Worm (Caenorhabditis elegans): ENCODE data around the gene famh-136.

DNA sequence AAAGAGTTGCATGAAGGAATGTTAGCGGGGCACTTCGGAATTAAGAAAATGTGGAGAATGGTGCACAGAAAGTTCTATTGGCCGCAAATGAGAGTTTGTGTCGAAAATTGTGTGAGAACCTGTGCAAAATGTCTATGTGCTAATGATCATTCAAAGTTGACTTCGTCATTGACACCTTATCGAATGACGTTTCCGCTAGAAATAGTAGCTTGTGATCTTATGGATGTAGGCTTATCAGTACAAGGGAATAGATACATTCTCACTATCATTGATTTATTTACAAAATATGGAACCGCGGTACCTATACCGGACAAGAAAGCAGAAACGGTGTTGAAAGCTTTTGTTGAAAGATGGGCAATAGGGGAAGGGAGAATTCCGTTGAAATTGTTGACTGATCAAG lies 29.1 kb upstream of the famh-136 start:
- no peak for TF ChIP-seq dao-5 (tag; optimal IDR thresholded peaks at IDR 0.05)
- no peak for TF ChIP-seq W03F9.2 (tag; optimal IDR thresholded peaks at IDR 0.05)
- TF ChIP-seq him-1 (tag; optimal IDR thresholded peaks at IDR 0.05), result no peak
